Worm (Caenorhabditis elegans) whole organism, L3 larva: ENCODE data around the gene nas-19.

Source experiments
- ama-1 ChIP-seq: fragments of 150-350 bp; optimal IDR thresholded peaks from 2 replicates; lab custom pipeline; 2018
- egl-27 ChIP-seq: sonication (generic microtip); optimal IDR thresholded peaks from 4 replicates; lab custom pipeline; 2017; ENCODE audit warnings: missing biosample characterization, missing genetic modification reagents, missing genetic modification characterization
- hmg-11 ChIP-seq: sonication (generic microtip); optimal IDR thresholded peaks from 2 replicates; lab custom pipeline; 2016; ENCODE audit warnings: missing genetic modification characterization, missing compliant biosample characterization
- lin-39 ChIP-seq: fragments of 150-350 bp; optimal IDR thresholded peaks from 2 replicates; lab custom pipeline; 2018; ENCODE audit warnings: missing biosample characterization, missing genetic modification reagents, missing genetic modification characterization
- nhr-76 ChIP-seq: fragments of 150-350 bp; sonication (generic microtip); optimal IDR thresholded peaks from 5 replicates; lab custom pipeline; 2014; ENCODE audit warnings: missing biosample characterization, missing genetic modification characterization
- tbx-2 ChIP-seq: sonication (generic microtip); optimal IDR thresholded peaks from 2 replicates; lab custom pipeline; 2016; ENCODE audit warnings: mild to moderate bottlenecking, missing genetic modification characterization, missing compliant biosample characterization
- unc-62 ChIP-seq: fragments of 150-350 bp; sonication (generic microtip); optimal IDR thresholded peaks from 4 replicates; lab custom pipeline; 2014; ENCODE audit warnings: missing biosample characterization, missing genetic modification reagents, missing genetic modification characterization
- zag-1 ChIP-seq: fragments of 150-350 bp; optimal IDR thresholded peaks from 2 replicates; lab custom pipeline; 2014; ENCODE audit warnings: missing biosample characterization, missing genetic modification characterization

DNA sequence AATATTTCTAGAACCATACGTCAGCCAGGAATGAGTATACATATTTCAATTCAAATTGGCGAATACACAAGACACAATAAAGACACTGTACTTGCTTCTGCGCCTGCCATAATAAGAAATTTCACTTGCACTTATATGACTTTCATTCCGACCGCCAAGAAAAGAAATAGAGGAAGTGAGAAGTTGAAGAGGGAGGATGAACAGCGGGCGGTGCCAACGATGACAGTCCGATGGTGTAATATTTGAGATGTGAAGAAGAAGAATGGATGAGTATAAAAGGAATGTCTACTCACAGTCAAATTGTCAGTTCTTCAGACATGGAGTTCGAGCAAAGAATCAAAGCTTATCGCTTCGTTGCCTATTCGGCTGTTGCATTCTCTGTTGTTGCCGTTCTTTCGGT lies 17.4 kb downstream of the nas-19 start, which contains the start of gene col-154:
- TF ChIP-seq unc-62 (GFP tag; lab: Kevin White, UChicago) (no peak), zag-1 (tag; lab: Kevin White, UChicago) (no peak), nhr-76 (tag; lab: Kevin White, UChicago) (no peak), hmg-11 (tag; lab: Kevin White, UChicago) (no peak), ama-1 (lab: Kevin White, UChicago) (no peak), lin-39 (tag; lab: Kevin White, UChicago) (no peak), egl-27 (tag; lab: Kevin White, UChicago) (no peak), tbx-2 (tag; lab: Kevin White, UChicago) (no peak)
